Worm (Caenorhabditis elegans) whole organism, young adult: ENCODE measurements around the gene C44H4.6.

ENCODE experiments used
- T26A5.8 ChIP-seq: sonication (generic microtip); optimal IDR thresholded peaks from 2 replicates; lab custom pipeline; 2016; ENCODE audit warnings: missing genetic modification characterization, missing compliant biosample characterization
- ceh-91 ChIP-seq: fragments of 200-800 bp; sonication (Bioruptor generic); IDR thresholded peaks from 2 replicates; pipeline ENCODE4 v1.3.6; 2022; ENCODE audit warnings: missing genetic modification reagents, missing genetic modification characterization, missing compliant biosample characterization
- unc-62 ChIP-seq: fragments of 150-350 bp; optimal IDR thresholded peaks from 2 replicates; lab custom pipeline; 2014; ENCODE audit warnings: missing biosample characterization, missing genetic modification reagents, missing genetic modification characterization

- TF ChIP-seq T26A5.8 (tag; lab: Kevin White, UChicago) (no peak), ceh-91 (GFP tag; lab: Robert Waterston, UW) (no peak), unc-62 (GFP tag; lab: Kevin White, UChicago) (no peak)
Observed at ce11 chrX:14556403-14556802, 42.7 kb downstream of the C44H4.6 start.
